Fruit fly (Drosophila melanogaster): Measurements from ENCODE around the gene vanin-like.

The vanin-like gene

dm6 chrX:6193183-6193810, 9.1 kb downstream of the vanin-like start (continued):
- TF ChIP-seq zen2 (GFP tag; IDR thresholded peaks at IDR 0.05; ENCODE audit: partially characterized antibody) (no peak), CG8281 (tag; optimal IDR thresholded peaks at IDR 0.05) (peak; percentile 57), mirr (GFP tag; optimal IDR thresholded peaks at IDR 0.05) (no peak), CG10959 (GFP tag; IDR thresholded peaks at IDR 0.05) (peak; percentile 34; the same call in 1 of the 2 replicates), nau (GFP tag; optimal IDR thresholded peaks at IDR 0.05) (peak; percentile 7), CG17829 (tag; optimal IDR thresholded peaks at IDR 0.05) (peak; percentile 75), Side (GFP tag; optimal IDR thresholded peaks at IDR 0.05) (no peak), Dip3 (GFP tag; optimal IDR thresholded peaks at IDR 0.05) (peak; percentile 9), CG3726 (GFP tag; IDR thresholded peaks at IDR 0.05) (peak; percentile 85), CG4854 (GFP tag; optimal IDR thresholded peaks at IDR 0.05) (peak; percentile 34), Poxn (GFP tag; IDR thresholded peaks at IDR 0.05) (peak; percentile 59; the same call in 1 of the 2 replicates), Lhr (GFP tag; optimal IDR thresholded peaks at IDR 0.05) (no peak), CG34224 (GFP tag; IDR thresholded peaks at IDR 0.05; ENCODE audit: partially characterized antibody) (no peak), CG12391 (tag; optimal IDR thresholded peaks at IDR 0.05) (peak; percentile 82), Rx (GFP tag; IDR thresholded peaks at IDR 0.05) (peak; percentile 75; the same call in 1 of the 2 replicates), Ravus (GFP tag; IDR thresholded peaks at IDR 0.05) (peak; percentile 50), Dfd (GFP tag; optimal IDR thresholded peaks at IDR 0.05) (no peak), trem (tag; optimal IDR thresholded peaks at IDR 0.05) (no peak), oc (tag; optimal IDR thresholded peaks at IDR 0.05) (peak; percentile 71), Fer3 (tag; optimal IDR thresholded peaks at IDR 0.05) (peak; percentile 84), wek (GFP tag; optimal IDR thresholded peaks at IDR 0.05) (no peak), CG4282 (GFP tag; optimal IDR thresholded peaks at IDR 0.05) (no peak), cg (GFP tag; optimal IDR thresholded peaks at IDR 0.05) (no peak), CG13894 (tag; optimal IDR thresholded peaks at IDR 0.05) (peak; percentile 87), Nf-YC (tag; optimal IDR thresholded peaks at IDR 0.05) (peak; percentile 58), CG8765 (GFP tag; IDR thresholded peaks at IDR 0.05) (peak; percentile 34; the same call in 1 of the 2 replicates), wdn (GFP tag; IDR thresholded peaks at IDR 0.05) (peak; percentile 82), eve (GFP tag; optimal IDR thresholded peaks at IDR 0.05) (no peak), cwo (GFP tag; optimal IDR thresholded peaks at IDR 0.05) (peak; percentile 80), Atf3 (GFP tag; optimal IDR thresholded peaks at IDR 0.05) (no peak), tap (tag; optimal IDR thresholded peaks at IDR 0.05) (peak; percentile 59), Hand (GFP tag; optimal IDR thresholded peaks at IDR 0.05) (peak; percentile 83), bigmax (GFP tag; optimal IDR thresholded peaks at IDR 0.05) (no peak), CG7928 (GFP tag; optimal IDR thresholded peaks at IDR 0.05) (peak; percentile 21), stwl (tag; optimal IDR thresholded peaks at IDR 0.05) (no peak), NC2α (GFP tag; optimal IDR thresholded peaks at IDR 0.05) (no peak), CG11456 (GFP tag; IDR thresholded peaks at IDR 0.05) (peak; percentile 88), vfl (GFP tag; optimal IDR thresholded peaks at IDR 0.05) (peak; percentile 20), CG6654 (GFP tag; optimal IDR thresholded peaks at IDR 0.05) (peak; percentile 28), HLH3B (GFP tag; IDR thresholded peaks at IDR 0.05) (peak; percentile 91), CG7745 (tag; optimal IDR thresholded peaks at IDR 0.05) (no peak), zfh1 (GFP tag; IDR thresholded peaks at IDR 0.05) (peak; percentile 91), fd3F (GFP tag; optimal IDR thresholded peaks at IDR 0.05) (peak; percentile 78), Camta (GFP tag; optimal IDR thresholded peaks at IDR 0.05) (no peak), row (GFP tag; IDR thresholded peaks at IDR 0.05) (peak; percentile 91), tgo (GFP tag; IDR thresholded peaks at IDR 0.05) (peak; percentile 93), Hey (tag; optimal IDR thresholded peaks at IDR 0.05) (no peak), Myb (GFP tag; optimal IDR thresholded peaks at IDR 0.05) (no peak), bsh (GFP tag; optimal IDR thresholded peaks at IDR 0.05) (no peak), disco-r (GFP tag; optimal IDR thresholded peaks at IDR 0.05) (no peak)
